Worm (Caenorhabditis elegans): ENCODE measurements around the gene B0564.2.

The B0564.2 gene

ce11 chrIV:13082836-13083763 is 24.4 kb upstream of the B0564.2 start:
- TF ChIP-seq unc-62 (GFP tag; optimal IDR thresholded peaks at IDR 0.05), result no peak

- no peak for TF ChIP-seq unc-62 (GFP tag; optimal IDR thresholded peaks at IDR 0.05)
Observed at ce11 chrIV:13085675-13086074, 21.8 kb upstream of the B0564.2 start.

- TF ChIP-seq unc-62 (GFP tag; optimal IDR thresholded peaks at IDR 0.05), result no peak
Observed at ce11 chrIV:13086705-13087104, 20.8 kb upstream of the B0564.2 start, which contains the start of gene spin-2. Gene spin-2 (plus strand): TSS chrIV:13087005.

- TF ChIP-seq unc-62 (GFP tag; optimal IDR thresholded peaks at IDR 0.05), result no peak
Observed at ce11 chrIV:13089671-13090242, 17.7 kb upstream of the B0564.2 start.

ce11 chrIV:13090967-13091366 is 16.5 kb upstream of the B0564.2 start, which contains the start of gene col-132:
Gene col-132 (minus strand): TSS chrIV:13091067.
- TF ChIP-seq unc-62 (GFP tag; optimal IDR thresholded peaks at IDR 0.05), result no peak

- TF ChIP-seq unc-62 (GFP tag; optimal IDR thresholded peaks at IDR 0.05), result no peak
Observed at ce11 chrIV:13093677-13094076, 13.8 kb upstream of the B0564.2 start, which contains the start of the genes prcc-1 and C39E9.12. Gene prcc-1 (minus strand): TSS chrIV:13093795. Gene C39E9.12 (plus strand): TSS chrIV:13094007.

- TF ChIP-seq unc-62 (GFP tag; optimal IDR thresholded peaks at IDR 0.05), result no peak
Observed at ce11 chrIV:13095462-13095861, 12.0 kb upstream of the B0564.2 start, which contains the start of gene rfc-3. Gene rfc-3 (plus strand): TSS chrIV:13095762.

ce11 chrIV:13096778-13097177 is 10.7 kb upstream of the B0564.2 start:
- no peak for TF ChIP-seq unc-62 (GFP tag; optimal IDR thresholded peaks at IDR 0.05)

- TF ChIP-seq unc-62 (GFP tag; optimal IDR thresholded peaks at IDR 0.05), result no peak
Observed at ce11 chrIV:13098652-13099051, 8.8 kb upstream of the B0564.2 start, which contains the start of the genes dli-1, tin-9.2 and exos-4.1. Gene dli-1 (minus strand): TSS chrIV:13098792. Gene tin-9.2 (plus strand): TSS chrIV:13098995. Gene exos-4.1 (plus strand): TSS chrIV:13098999.

- no peak for TF ChIP-seq unc-62 (GFP tag; optimal IDR thresholded peaks at IDR 0.05)
Observed at ce11 chrIV:13100415-13100814, 7.0 kb upstream of the B0564.2 start, which contains the start of gene fask-1. Gene fask-1 (plus strand): TSS chrIV:13100715.

- no peak for TF ChIP-seq unc-62 (GFP tag; optimal IDR thresholded peaks at IDR 0.05)
Observed at ce11 chrIV:13104900-13105299, 2.6 kb upstream of the B0564.2 start, which contains the start of gene rde-11. Gene rde-11 (plus strand): TSS chrIV:13105200.

ce11 chrIV:13108430-13108829 is 971 bp downstream of the B0564.2 start:
- no peak for TF ChIP-seq unc-62 (GFP tag; optimal IDR thresholded peaks at IDR 0.05)

- TF ChIP-seq unc-62 (GFP tag; optimal IDR thresholded peaks at IDR 0.05), result no peak
Observed at ce11 chrIV:13109751-13110150, 2.3 kb downstream of the B0564.2 start, which contains the start of gene best-1. Gene best-1 (minus strand): TSS chrIV:13109779.

- TF ChIP-seq unc-62 (GFP tag; optimal IDR thresholded peaks at IDR 0.05), result no peak
Observed at ce11 chrIV:13110876-13111275, 3.4 kb downstream of the B0564.2 start.

- TF ChIP-seq unc-62 (GFP tag; optimal IDR thresholded peaks at IDR 0.05), result no peak
Observed at ce11 chrIV:13112982-13113381, 5.5 kb downstream of the B0564.2 start, which contains the start of gene best-2. Gene best-2 (minus strand): TSS chrIV:13113082.

ce11 chrIV:13116679-13117078 is 9.2 kb downstream of the B0564.2 start:
- TF ChIP-seq unc-62 (GFP tag; optimal IDR thresholded peaks at IDR 0.05), result no peak

All from whole organism, dauer.